Fruit fly (Drosophila melanogaster): ENCODE measurements around the gene CG42832.

Gene CG42832

DNA sequence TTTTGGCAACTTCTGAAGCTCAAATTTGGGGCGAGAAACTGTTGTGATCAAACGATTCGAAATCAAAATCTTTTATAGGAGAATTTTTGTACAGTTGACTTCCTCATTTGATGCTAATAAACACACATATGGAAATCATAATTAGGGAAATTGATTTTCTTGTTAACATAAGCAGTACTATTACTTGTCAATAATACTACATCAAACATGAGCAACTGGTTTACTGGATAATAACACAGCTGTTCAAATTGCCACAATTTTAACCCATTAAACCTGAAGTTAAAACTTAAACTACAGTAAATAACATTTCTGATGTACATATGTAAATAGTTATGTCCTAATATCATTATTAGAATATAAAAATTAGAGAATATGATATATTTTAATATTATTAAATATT lies 30.0 kb upstream of the CG42832 start, which contains the start of gene CG43390 (continued):
- TF ChIP-seq Spps (tag; optimal IDR thresholded peaks at IDR 0.05) (no peak), Hmx (GFP tag; optimal IDR thresholded peaks at IDR 0.05) (no peak), row (GFP tag; IDR thresholded peaks at IDR 0.05) (no peak), gsb-n (tag; optimal IDR thresholded peaks at IDR 0.05) (no peak), gt (GFP tag; IDR thresholded peaks at IDR 0.05) (no peak), CG8765 (GFP tag; IDR thresholded peaks at IDR 0.05) (no peak), Camta (GFP tag; optimal IDR thresholded peaks at IDR 0.05) (peak; percentile 7), CG9876 (GFP tag; optimal IDR thresholded peaks at IDR 0.05) (no peak), Nf-YA (GFP tag; IDR thresholded peaks at IDR 0.05) (no peak), CG14710 (tag; optimal IDR thresholded peaks at IDR 0.05) (no peak), Hmr (GFP tag; optimal IDR thresholded peaks at IDR 0.05) (peak; percentile 86), CG4360 (GFP tag; IDR thresholded peaks at IDR 0.05) (no peak), CG30403 (GFP tag; optimal IDR thresholded peaks at IDR 0.05) (no peak), CG17912 (GFP tag; optimal IDR thresholded peaks at IDR 0.05) (no peak), otp (GFP tag; IDR thresholded peaks at IDR 0.05) (no peak), CG11695 (GFP tag; IDR thresholded peaks at IDR 0.05) (peak; percentile 75), MESR4 (GFP tag; optimal IDR thresholded peaks at IDR 0.05) (no peak), CG16813 (GFP tag; IDR thresholded peaks at IDR 0.05; ENCODE audit: partially characterized antibody) (no peak), pan (optimal IDR thresholded peaks at IDR 0.05) (no peak), pan (GFP tag; optimal IDR thresholded peaks at IDR 0.05 in 1 of 2, IDR thresholded peaks at IDR 0.05 in 1 of 2) (no peak), corto (GFP tag; optimal IDR thresholded peaks at IDR 0.05) (no peak), Hsf (GFP tag; optimal IDR thresholded peaks at IDR 0.05) (no peak), CG2889 (GFP tag; IDR thresholded peaks at IDR 0.05) (no peak), eyg (GFP tag; optimal IDR thresholded peaks at IDR 0.05) (peak; percentile 12), jigr1 (GFP tag; IDR thresholded peaks at IDR 0.05) (no peak), al (GFP tag; IDR thresholded peaks at IDR 0.05) (no peak), Taf1 (GFP tag; IDR thresholded peaks at IDR 0.05) (no peak), CG7839 (tag; optimal IDR thresholded peaks at IDR 0.05) (peak; percentile 12), CG7357 (GFP tag; IDR thresholded peaks at IDR 0.05) (no peak), Rfx (GFP tag; IDR thresholded peaks at IDR 0.05) (peak; percentile 77; the same call in 1 of the 2 replicates), Drgx (GFP tag; IDR thresholded peaks at IDR 0.05) (no peak), Ets97D (GFP tag; optimal IDR thresholded peaks at IDR 0.05) (no peak), CG17359 (tag; optimal IDR thresholded peaks at IDR 0.05) (no peak), CG8388 (GFP tag; optimal IDR thresholded peaks at IDR 0.05) (no peak), Usf (GFP tag; optimal IDR thresholded peaks at IDR 0.05) (no peak), tio (GFP tag; optimal IDR thresholded peaks at IDR 0.05) (no peak), cwo (GFP tag; optimal IDR thresholded peaks at IDR 0.05) (no peak), CG14014 (GFP tag; IDR thresholded peaks at IDR 0.05) (peak; percentile 63; the same call in 1 of the 2 replicates), HLH4C (GFP tag; IDR thresholded peaks at IDR 0.05; ENCODE audit: partially characterized antibody) (no peak), Dp (GFP tag; optimal IDR thresholded peaks at IDR 0.05) (no peak), zfh2 (GFP tag; optimal IDR thresholded peaks at IDR 0.05) (no peak), CG30020 (tag; optimal IDR thresholded peaks at IDR 0.05) (no peak), Dbx (GFP tag; IDR thresholded peaks at IDR 0.05) (no peak), CG11247 (GFP tag; IDR thresholded peaks at IDR 0.05) (peak; percentile 28; the same call in 1 of the 2 replicates), CG16863 (GFP tag; optimal IDR thresholded peaks at IDR 0.05) (no peak), tna (GFP tag; IDR thresholded peaks at IDR 0.05; ENCODE audit: partially characterized antibody) (no peak), fd96Cb (tag; optimal IDR thresholded peaks at IDR 0.05) (no peak), CG11560 (tag; IDR thresholded peaks at IDR 0.05) (no peak), disco-r (GFP tag; optimal IDR thresholded peaks at IDR 0.05) (no peak), CG8089 (GFP tag; optimal IDR thresholded peaks at IDR 0.05) (no peak), exex (tag; optimal IDR thresholded peaks at IDR 0.05) (peak; percentile 40), Adf1 (GFP tag; IDR thresholded peaks at IDR 0.05) (peak; percentile 37; the same call in 1 of the 2 replicates), CG3838 (GFP tag; optimal IDR thresholded peaks at IDR 0.05) (no peak)

All from whole organism, embryonic.